Fruit fly (Drosophila melanogaster): ENCODE measurements around the gene Coq2.

dm6 chr3R:8354458-8354857, 38.1 kb upstream of the Coq2 start:
- TF ChIP-seq pad (GFP tag; optimal IDR thresholded peaks at IDR 0.05): peak; percentile 27
- TF ChIP-seq kay (GFP tag; ENCODE audit: borderline replicate concordance): peak; percentile 90
- no peak for TF ChIP-seq Mnt (GFP tag; optimal IDR thresholded peaks at IDR 0.05)
- TF ChIP-seq ovo (GFP tag; optimal IDR thresholded peaks at IDR 0.05): no peak
- no peak for TF ChIP-seq Crg-1 (GFP tag; optimal IDR thresholded peaks at IDR 0.05)
- no peak for TF ChIP-seq CG5204 (GFP tag; optimal IDR thresholded peaks at IDR 0.05)
- no peak for TF ChIP-seq CG11617 (GFP tag; optimal IDR thresholded peaks at IDR 0.05)
- no peak for TF ChIP-seq Clk (GFP tag; optimal IDR thresholded peaks at IDR 0.05)
- no peak for TF ChIP-seq CG7045 (GFP tag; optimal IDR thresholded peaks at IDR 0.05)
- TF ChIP-seq bab1 (GFP tag; optimal IDR thresholded peaks at IDR 0.05): peak; percentile 80
- no peak for TF ChIP-seq Hr96 (GFP tag; optimal IDR thresholded peaks at IDR 0.05)
- no peak for TF ChIP-seq CG1620 (GFP tag; optimal IDR thresholded peaks at IDR 0.05)
- no peak for TF ChIP-seq toe (GFP tag; optimal IDR thresholded peaks at IDR 0.05)
- peak; percentile 32 for TF ChIP-seq cic (GFP tag; optimal IDR thresholded peaks at IDR 0.05)

Data from whole organism, adult.